Worm (Caenorhabditis elegans): ENCODE results near the gene marg-1.

The marg-1 gene

ce11 chrX:3759345-3759744 is 21.6 kb downstream of the marg-1 start, which contains the start of gene T14G12.6:
T14G12.6 (minus strand) TSS chrX:3759445.
- TF ChIP-seq rbr-2 (tag; optimal IDR thresholded peaks at IDR 0.05) (no peak), unc-39 (tag; optimal IDR thresholded peaks at IDR 0.05) (no peak), aly-2 (tag; optimal IDR thresholded peaks at IDR 0.05) (no peak), ceh-28 (tag; optimal IDR thresholded peaks at IDR 0.05) (no peak), set-16 (GFP tag; IDR thresholded peaks at IDR 0.05) (no peak), lin-39 (tag; optimal IDR thresholded peaks at IDR 0.05) (no peak), unc-62 (GFP tag; optimal IDR thresholded peaks at IDR 0.05 in 1 of 2) (no peak), unc-62 (tag; optimal IDR thresholded peaks at IDR 0.05) (no peak), nhr-10 (tag; optimal IDR thresholded peaks at IDR 0.05) (no peak), ceh-32 (tag; optimal IDR thresholded peaks at IDR 0.05; ENCODE audit: poor library complexity) (no peak)

ce11 chrX:3758399-3758798 is 22.5 kb downstream of the marg-1 start, which contains the start of gene T14G12.12:
T14G12.12 (minus strand) TSS chrX:3758499.
- TF ChIP-seq R02D3.7 (tag; optimal IDR thresholded peaks at IDR 0.05) (no peak), nhr-25 (tag; optimal IDR thresholded peaks at IDR 0.05; ENCODE audit: borderline replicate concordance, insufficient read depth) (no peak), attf-4 (tag; optimal IDR thresholded peaks at IDR 0.05) (no peak), daf-19 (GFP tag; conservative IDR thresholded peaks at IDR 0.05) (no peak), dpl-1 (GFP tag; optimal IDR thresholded peaks at IDR 0.05) (no peak), nhr-111 (GFP tag; optimal IDR thresholded peaks at IDR 0.05) (no peak), hmg-1.1 (GFP tag; IDR thresholded peaks at IDR 0.05) (no peak), lin-1 (GFP tag; IDR thresholded peaks at IDR 0.05) (no peak), snpc-1.2 (GFP tag; IDR thresholded peaks at IDR 0.05) (no peak), nhr-102 (tag; optimal IDR thresholded peaks at IDR 0.05) (no peak), jun-1 (tag; optimal IDR thresholded peaks at IDR 0.05) (no peak), nhr-10 (tag; optimal IDR thresholded peaks at IDR 0.05) (no peak), lin-39 (tag; optimal IDR thresholded peaks at IDR 0.05) (no peak), egl-43 (GFP tag; IDR thresholded peaks at IDR 0.05) (no peak), set-16 (GFP tag; IDR thresholded peaks at IDR 0.05) (no peak), nhr-41 (GFP tag; IDR thresholded peaks at IDR 0.05) (no peak)

- no peak for TF ChIP-seq ceh-62 (tag; optimal IDR thresholded peaks at IDR 0.05)
- TF ChIP-seq gei-8 (GFP tag; optimal IDR thresholded peaks at IDR 0.05), result no peak
- no peak for TF ChIP-seq zfp-3 (GFP tag; conservative IDR thresholded peaks at IDR 0.05)
- no peak for TF ChIP-seq tra-1 (GFP tag; IDR thresholded peaks at IDR 0.05)
- no peak for TF ChIP-seq zfp-2 (tag; optimal IDR thresholded peaks at IDR 0.05)
- no peak for TF ChIP-seq mdt-29 (GFP tag; IDR thresholded peaks at IDR 0.05)
- TF ChIP-seq saeg-2 (GFP tag; IDR thresholded peaks at IDR 0.05), result no peak
- TF ChIP-seq nhr-42 (GFP tag; IDR thresholded peaks at IDR 0.05), result no peak
- no peak for TF ChIP-seq F26F4.8 (GFP tag; conservative IDR thresholded peaks at IDR 0.05)
- TF ChIP-seq Y5F2A.4 (GFP tag; optimal IDR thresholded peaks at IDR 0.05), result no peak
- TF ChIP-seq hlh-30 (tag; optimal IDR thresholded peaks at IDR 0.05; ENCODE audit: insufficient read depth), result no peak
- TF ChIP-seq mxl-2 (GFP tag; conservative IDR thresholded peaks at IDR 0.05), result no peak
- no peak for TF ChIP-seq zip-11 (GFP tag; IDR thresholded peaks at IDR 0.05)
- no peak for TF ChIP-seq daf-8 (GFP tag; IDR thresholded peaks at IDR 0.05)
- no peak for TF ChIP-seq R02D3.7 (tag; optimal IDR thresholded peaks at IDR 0.05)
These were observed 24.7 kb downstream of the marg-1 start for ce11 chrX:3756238-3756637.

ce11 chrX:3755753-3756152 is 25.2 kb downstream of the marg-1 start:
- TF ChIP-seq mxl-3 (GFP tag; optimal IDR thresholded peaks at IDR 0.05), result no peak
- no peak for TF ChIP-seq nhr-237 (tag; optimal IDR thresholded peaks at IDR 0.05)
- TF ChIP-seq attf-4 (tag; optimal IDR thresholded peaks at IDR 0.05), result no peak
- no peak for TF ChIP-seq lin-15B (tag; optimal IDR thresholded peaks at IDR 0.05)
